Worm (Caenorhabditis elegans) whole organism, L3 larva: ENCODE results near the gene Y53C12A.8.

Experiments used
- R02D3.7 ChIP-seq: fragments of 150-350 bp; optimal IDR thresholded peaks from 2 replicates; lab custom pipeline; 2014; ENCODE audit warnings: missing biosample characterization, missing genetic modification characterization
- ZK546.5 ChIP-seq: sonication (generic microtip); optimal IDR thresholded peaks from 2 replicates; lab custom pipeline; 2017; ENCODE audit warnings: missing biosample characterization, missing genetic modification characterization
- aly-2 ChIP-seq: fragments of 150-350 bp; optimal IDR thresholded peaks from 2 replicates; lab custom pipeline; 2014; ENCODE audit warnings: missing biosample characterization, missing genetic modification characterization
- ceh-16 ChIP-seq: sonication (generic microtip); optimal IDR thresholded peaks from 2 replicates; lab custom pipeline; 2017; ENCODE audit warnings: missing biosample characterization, missing genetic modification characterization
- ceh-82 ChIP-seq: fragments of 150-350 bp; optimal IDR thresholded peaks from 2 replicates; lab custom pipeline; 2014; ENCODE audit warnings: missing biosample characterization, missing genetic modification characterization
- ceh-9 ChIP-seq: sonication (generic microtip); optimal IDR thresholded peaks from 2 replicates; lab custom pipeline; 2018; ENCODE audit warnings: missing biosample characterization, missing genetic modification characterization
- elt-1 ChIP-seq: fragments of 150-350 bp; optimal IDR thresholded peaks from 2 replicates; lab custom pipeline; 2014; ENCODE audit warnings: missing biosample characterization, missing genetic modification characterization
- elt-2 ChIP-seq: sonication (generic microtip); optimal IDR thresholded peaks from 2 replicates; lab custom pipeline; 2016; ENCODE audit warnings: missing genetic modification reagents, mild to moderate bottlenecking, missing genetic modification characterization, missing compliant biosample characterization
- fkh-2 ChIP-seq: fragments of 150-350 bp; optimal IDR thresholded peaks from 2 replicates; lab custom pipeline; 2014; ENCODE audit warnings: missing biosample characterization, missing genetic modification reagents, missing genetic modification characterization
- fos-1 ChIP-seq: fragments of 150-350 bp; optimal IDR thresholded peaks from 2 replicates; lab custom pipeline; 2014; ENCODE audit warnings: missing biosample characterization, missing genetic modification characterization
- hmg-11 ChIP-seq: sonication (generic microtip); optimal IDR thresholded peaks from 2 replicates; lab custom pipeline; 2016; ENCODE audit warnings: missing genetic modification characterization, missing compliant biosample characterization
- jun-1 ChIP-seq: fragments of 150-350 bp; optimal IDR thresholded peaks from 2 replicates; lab custom pipeline; 2014; ENCODE audit warnings: missing biosample characterization, missing genetic modification reagents, missing genetic modification characterization
- lin-15B ChIP-seq: fragments of 150-350 bp; optimal IDR thresholded peaks from 2 replicates; lab custom pipeline; 2014; ENCODE audit warnings: missing biosample characterization, missing genetic modification characterization
- lsy-12 ChIP-seq: sonication (generic microtip); optimal IDR thresholded peaks from 2 replicates; lab custom pipeline; 2016; ENCODE audit warnings: mild to moderate bottlenecking, missing genetic modification characterization, missing compliant biosample characterization
- mdl-1 ChIP-seq: fragments of 150-350 bp; optimal IDR thresholded peaks from 2 replicates; lab custom pipeline; 2014; ENCODE audit warnings: missing biosample characterization, missing genetic modification characterization
- mml-1 ChIP-seq: fragments of 150-350 bp; sonication (generic microtip); optimal IDR thresholded peaks from 3 replicates; lab custom pipeline; 2014; ENCODE audit warnings: missing biosample characterization, missing genetic modification characterization
- nhr-11 ChIP-seq: fragments of 150-350 bp; optimal IDR thresholded peaks from 2 replicates; lab custom pipeline; 2014; ENCODE audit warnings: missing biosample characterization, missing genetic modification characterization
- nhr-12 ChIP-seq: fragments of 150-350 bp; optimal IDR thresholded peaks from 2 replicates; lab custom pipeline; 2014; ENCODE audit warnings: missing biosample characterization, missing genetic modification characterization
- nhr-23 ChIP-seq: fragments of 150-350 bp; optimal IDR thresholded peaks from 2 replicates; lab custom pipeline; 2014; ENCODE audit warnings: missing biosample characterization, missing genetic modification reagents, missing genetic modification characterization
- nhr-237 ChIP-seq: fragments of 150-350 bp; optimal IDR thresholded peaks from 2 replicates; lab custom pipeline; 2014; ENCODE audit warnings: missing biosample characterization, missing genetic modification characterization
- nhr-28 ChIP-seq: fragments of 150-350 bp; optimal IDR thresholded peaks from 2 replicates; lab custom pipeline; 2014; ENCODE audit warnings: missing biosample characterization, missing genetic modification characterization
- nhr-43 ChIP-seq: sonication (generic microtip); optimal IDR thresholded peaks from 2 replicates; lab custom pipeline; 2016; ENCODE audit warnings: mild to moderate bottlenecking, missing genetic modification characterization, missing compliant biosample characterization; ENCODE audit not compliant: poor library complexity, severe bottlenecking
- nhr-67 ChIP-seq: fragments of 150-350 bp; optimal IDR thresholded peaks from 2 replicates; lab custom pipeline; 2014; ENCODE audit warnings: missing biosample characterization, missing genetic modification characterization
- pha-4 ChIP-seq: fragments of 150-350 bp; optimal IDR thresholded peaks from 2 replicates; lab custom pipeline; 2014; ENCODE audit warnings: missing biosample characterization, missing genetic modification reagents, missing genetic modification characterization
- pqm-1 ChIP-seq: fragments of 150-350 bp; optimal IDR thresholded peaks from 2 replicates; lab custom pipeline; 2017; ENCODE audit warnings: missing biosample characterization, missing genetic modification characterization, inconsistent platforms
- sea-2 ChIP-seq: fragments of 150-350 bp; sonication (generic microtip); optimal IDR thresholded peaks from 4 replicates; lab custom pipeline; 2014; ENCODE audit warnings: missing biosample characterization, missing genetic modification reagents, missing genetic modification characterization
- snpc-4 ChIP-seq: fragments of 150-350 bp; optimal IDR thresholded peaks from 2 replicates; lab custom pipeline; 2014; ENCODE audit warnings: missing biosample characterization, missing genetic modification characterization
- unc-62 ChIP-seq: fragments of 150-350 bp; sonication (generic microtip); optimal IDR thresholded peaks from 4 replicates; lab custom pipeline; 2014; ENCODE audit warnings: missing biosample characterization, missing genetic modification reagents, missing genetic modification characterization
- zag-1 ChIP-seq: fragments of 150-350 bp; optimal IDR thresholded peaks from 2 replicates; lab custom pipeline; 2014; ENCODE audit warnings: missing biosample characterization, missing genetic modification characterization
- ztf-11 ChIP-seq: fragments of 150-350 bp; optimal IDR thresholded peaks from 2 replicates; lab custom pipeline; 2014; ENCODE audit warnings: missing biosample characterization, missing genetic modification characterization
- ztf-4 ChIP-seq: fragments of 150-350 bp; optimal IDR thresholded peaks from 2 replicates; lab custom pipeline; 2014; ENCODE audit warnings: missing biosample characterization, missing genetic modification characterization

Y53C12A.8 gene

DNA sequence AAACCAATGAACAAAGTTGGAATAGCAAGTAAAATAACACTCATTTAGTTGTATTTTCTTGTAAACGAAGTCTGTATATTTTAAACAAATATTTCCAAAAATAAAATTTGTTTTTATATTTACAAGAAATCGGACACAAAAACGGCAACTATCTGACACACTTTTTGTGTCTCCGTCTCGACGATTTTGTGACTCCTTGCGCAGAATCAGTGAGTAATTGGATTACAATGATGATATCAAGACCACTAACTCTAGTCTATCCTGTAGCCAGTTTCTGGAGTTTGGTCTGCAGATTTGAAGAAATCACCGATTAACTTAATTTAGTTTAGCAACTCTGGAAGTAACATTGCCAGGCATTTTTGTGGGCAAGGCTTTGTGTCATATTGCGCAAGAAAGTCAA is 37.5 kb downstream of the Y53C12A.8 start, which contains the start of gene cyp-13A10:
Gene cyp-13A10, minus strand, starts transcription at position 88 of the 400 bp plus-strand sequence.
- TF ChIP-seq fkh-2 (tag; lab: Kevin White, UChicago): no peak
- no peak for TF ChIP-seq mml-1 (tag; lab: Kevin White, UChicago)
- no peak for TF ChIP-seq ceh-82
- no peak for TF ChIP-seq mdl-1 (tag; lab: Kevin White, UChicago)
- TF ChIP-seq zag-1 (tag; lab: Kevin White, UChicago): no peak
- no peak for TF ChIP-seq elt-2 (tag; lab: Kevin White, UChicago)
- no peak for TF ChIP-seq unc-62
- no peak for TF ChIP-seq snpc-4 (tag; lab: Kevin White, UChicago)
- no peak for TF ChIP-seq elt-1 (tag; lab: Kevin White, UChicago)
- TF ChIP-seq sea-2 (GFP tag; lab: Kevin White, UChicago): no peak
- TF ChIP-seq R02D3.7 (tag; lab: Kevin White, UChicago): no peak
- TF ChIP-seq nhr-28: no peak
- TF ChIP-seq nhr-43: no peak
- TF ChIP-seq ztf-4 (tag; lab: Kevin White, UChicago): no peak
- TF ChIP-seq nhr-11 (tag; lab: Kevin White, UChicago): no peak
- TF ChIP-seq ztf-11 (tag; lab: Kevin White, UChicago): no peak
- TF ChIP-seq lin-15B (tag; lab: Kevin White, UChicago): no peak

DNA sequence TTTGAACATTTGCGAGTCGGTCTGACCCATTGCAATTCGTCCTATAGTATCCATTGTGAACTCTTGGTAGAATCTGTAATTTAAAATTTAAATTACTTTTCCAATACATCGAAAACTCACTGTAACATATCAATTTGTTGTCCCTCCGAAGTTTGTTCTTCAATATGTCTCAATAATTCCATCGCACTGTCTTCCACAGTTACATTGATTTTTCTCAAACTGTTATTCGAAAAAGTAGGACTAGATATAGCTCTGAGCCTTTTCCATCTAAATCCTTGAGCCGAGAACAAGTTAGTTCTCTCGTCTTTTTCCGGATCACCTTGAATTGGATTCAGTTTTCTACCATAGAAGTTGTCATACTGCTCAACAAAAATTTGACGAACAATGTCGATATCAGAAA is 38.1 kb downstream of the Y53C12A.8 start:
- TF ChIP-seq fos-1 (tag; lab: Kevin White, UChicago): no peak
- TF ChIP-seq aly-2: no peak

DNA sequence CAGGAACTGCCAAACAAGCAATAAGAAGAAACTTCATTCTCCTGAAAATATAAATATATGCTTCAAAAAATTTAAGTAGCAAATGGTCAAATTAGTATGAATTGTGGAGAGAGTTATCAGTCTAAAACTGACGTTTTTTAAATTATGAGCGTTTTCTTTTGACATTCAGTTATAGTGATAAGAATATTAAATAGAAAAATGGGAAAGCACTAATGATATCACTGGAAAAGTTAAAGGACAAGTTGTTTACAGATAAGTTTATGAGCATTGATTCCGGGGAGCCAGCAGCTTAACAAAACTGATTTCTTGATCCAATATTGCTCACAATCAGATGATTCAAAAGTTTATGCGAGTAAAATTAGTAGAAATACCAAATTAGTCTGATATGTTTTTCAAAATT is 39.9 kb downstream of the Y53C12A.8 start, which contains the start of gene ZK1320.3:
Gene ZK1320.3, minus strand, starts transcription at position 41 of the 400 bp plus-strand sequence.
- TF ChIP-seq lsy-12 (tag; lab: Kevin White, UChicago): no peak
- peak; percentile 18 for TF ChIP-seq pqm-1 (tag; lab: Kevin White, UChicago)
- TF ChIP-seq jun-1 (tag; lab: Kevin White, UChicago): no peak
- peak; percentile 67 for TF ChIP-seq elt-2 (tag; lab: Kevin White, UChicago)
- no peak for TF ChIP-seq nhr-23 (tag; lab: Kevin White, UChicago)
- TF ChIP-seq ZK546.5 (tag; lab: Kevin White, UChicago): no peak
- TF ChIP-seq mdl-1 (tag; lab: Kevin White, UChicago): no peak
- TF ChIP-seq ceh-16 (tag; lab: Kevin White, UChicago): no peak
- TF ChIP-seq nhr-12 (tag; lab: Kevin White, UChicago): no peak

DNA sequence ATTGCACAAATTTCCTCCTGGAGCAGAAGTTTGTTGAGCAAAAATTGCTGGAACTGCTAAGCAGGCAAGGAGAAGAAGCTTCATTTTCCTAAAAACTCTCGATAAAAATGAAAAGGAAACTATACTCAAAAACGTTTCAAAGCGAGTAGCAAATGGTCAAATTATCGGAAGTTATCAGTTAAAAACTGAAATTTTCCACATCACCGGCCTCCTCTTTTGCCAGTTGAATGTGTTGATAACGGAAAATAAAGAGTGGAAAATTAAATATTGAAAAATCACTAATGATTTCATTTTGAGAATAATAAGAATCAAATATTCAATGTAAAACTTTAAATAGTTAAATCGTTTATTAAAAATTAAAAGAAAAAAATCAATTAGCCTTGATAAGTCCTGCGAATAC is 41.3 kb downstream of the Y53C12A.8 start, which contains the start of gene ZK1320.2:
Gene ZK1320.2, minus strand, starts transcription at position 88 of the 400 bp plus-strand sequence.
- TF ChIP-seq ceh-9 (tag; lab: Kevin White, UChicago) (no peak), sea-2 (GFP tag; lab: Kevin White, UChicago) (no peak), elt-2 (tag; lab: Kevin White, UChicago) (peak; percentile 66), hmg-11 (tag; lab: Kevin White, UChicago) (no peak), nhr-237 (tag; lab: Kevin White, UChicago) (no peak), nhr-43 (no peak), pqm-1 (tag; lab: Kevin White, UChicago) (peak; percentile 42), lin-15B (tag; lab: Kevin White, UChicago) (no peak), snpc-4 (tag; lab: Kevin White, UChicago) (no peak), nhr-67 (tag; lab: Kevin White, UChicago) (no peak)

DNA sequence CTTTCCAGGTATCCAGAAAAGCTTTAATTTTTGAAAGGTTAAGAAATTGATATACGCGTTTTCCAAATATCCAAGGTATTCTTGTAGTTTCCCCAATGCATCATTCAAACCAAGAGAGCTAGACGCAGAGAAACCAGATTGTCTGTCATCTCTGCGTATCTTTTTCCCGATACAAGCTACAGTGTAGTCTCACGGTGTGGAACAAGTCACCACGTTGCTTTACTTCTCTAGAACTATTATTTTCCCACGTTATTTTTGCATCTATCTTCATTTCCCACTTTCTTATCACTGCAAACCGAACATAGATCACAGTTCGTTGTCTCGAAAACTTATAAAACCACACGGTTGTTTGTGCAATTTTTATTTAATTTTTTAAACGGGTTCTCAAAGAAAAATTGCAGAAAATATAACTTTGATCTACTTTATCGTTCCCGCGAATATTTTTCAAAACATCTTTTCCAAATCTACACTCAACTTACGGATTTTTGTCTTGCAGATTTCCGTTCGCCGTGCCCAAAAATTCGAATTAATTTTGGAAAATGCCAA is 44.0 kb downstream of the Y53C12A.8 start, which contains the start of gene gstk-1:
Gene gstk-1, plus strand, starts transcription at position 496 of the 546 bp plus-strand sequence.
- peak; percentile 87 for TF ChIP-seq elt-2 (tag; lab: Kevin White, UChicago)
- TF ChIP-seq aly-2: no peak
- no peak for TF ChIP-seq zag-1 (tag; lab: Kevin White, UChicago)
- TF ChIP-seq lsy-12 (tag; lab: Kevin White, UChicago): peak; percentile 11
- TF ChIP-seq nhr-28: no peak
- peak; percentile 41 for TF ChIP-seq nhr-43
- TF ChIP-seq pha-4 (tag; lab: Kevin White, UChicago): peak; percentile 47
- peak; percentile 74 for TF ChIP-seq pqm-1 (tag; lab: Kevin White, UChicago)
- TF ChIP-seq nhr-23 (tag; lab: Kevin White, UChicago): peak; percentile 44
- no peak for TF ChIP-seq ZK546.5 (tag; lab: Kevin White, UChicago)
